Worm (Caenorhabditis elegans): ENCODE measurements around the gene msp-57.
"Not testable (repeated sequence)": the region's sequence is repeated elsewhere in the genome, so short reads cannot be mapped to it uniquely, and the experiment has no call there.

DNA sequence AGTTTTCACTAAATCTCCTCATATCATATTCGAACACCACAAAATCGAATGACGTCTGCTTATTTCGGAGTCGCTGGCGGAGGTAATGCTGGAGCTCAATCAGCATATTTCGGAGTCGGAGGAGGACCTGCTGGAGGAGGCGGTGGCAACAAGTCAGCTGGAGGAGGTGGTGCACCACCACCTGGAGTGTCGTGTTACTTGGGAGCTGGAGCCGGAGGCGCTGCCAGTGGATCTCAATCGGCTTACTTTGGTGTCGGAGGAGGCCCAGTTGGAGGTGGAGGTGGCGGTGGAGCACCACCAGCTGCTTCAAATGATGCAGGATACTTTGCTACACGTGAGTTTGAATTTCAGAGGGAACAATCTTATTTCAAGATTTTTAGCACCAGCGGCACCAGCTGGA lies 45.9 kb upstream of the msp-57 start, which contains the start of gene ssq-4:
- TF ChIP-seq ceh-13 (GFP tag; optimal IDR thresholded peaks at IDR 0.05); tbx-11 (GFP tag; IDR thresholded peaks at IDR 0.05); ama-1 (optimal IDR thresholded peaks at IDR 0.05); aly-1 (tag; optimal IDR thresholded peaks at IDR 0.05): not testable (repeated sequence)
